Fruit fly (Drosophila melanogaster): Measurements from ENCODE around the gene dmrt99B.
A peak's percentile ranks its signal among the peaks of the same experiment; 100 is the strongest.

Gene dmrt99B

dm6 chr3R:29690539-29690852 lies 1.9 kb upstream of the dmrt99B start (continued):
- TF ChIP-seq Max (GFP tag; optimal IDR thresholded peaks at IDR 0.05) (no peak), TFAM (GFP tag; optimal IDR thresholded peaks at IDR 0.05) (no peak), CG15696 (tag; optimal IDR thresholded peaks at IDR 0.05) (peak; percentile 28), ab (GFP tag; optimal IDR thresholded peaks at IDR 0.05) (no peak), Antp (GFP tag; optimal IDR thresholded peaks at IDR 0.05) (no peak), NK7.1 (GFP tag; optimal IDR thresholded peaks at IDR 0.05) (no peak), Elba2 (GFP tag; optimal IDR thresholded peaks at IDR 0.05) (no peak), pum (GFP tag; optimal IDR thresholded peaks at IDR 0.05) (no peak), D (optimal IDR thresholded peaks at IDR 0.05) (no peak), D (GFP tag; optimal IDR thresholded peaks at IDR 0.05) (peak; percentile 37), bowl (GFP tag; IDR thresholded peaks at IDR 0.05) (no peak), eyg (GFP tag; optimal IDR thresholded peaks at IDR 0.05) (no peak), row (GFP tag; IDR thresholded peaks at IDR 0.05) (peak; percentile 68), dmrt99B (tag; optimal IDR thresholded peaks at IDR 0.05) (peak; percentile 81), CG9437 (GFP tag; optimal IDR thresholded peaks at IDR 0.05) (peak; percentile 20), CG30431 (GFP tag; optimal IDR thresholded peaks at IDR 0.05) (peak; percentile 8), CG6813 (GFP tag; optimal IDR thresholded peaks at IDR 0.05) (peak; percentile 25), nerfin-1 (tag; optimal IDR thresholded peaks at IDR 0.05) (peak; percentile 31), Nf-YA (GFP tag; IDR thresholded peaks at IDR 0.05) (no peak), psq (GFP tag; optimal IDR thresholded peaks at IDR 0.05) (no peak), CG42726 (GFP tag; IDR thresholded peaks at IDR 0.05; ENCODE audit: partially characterized antibody) (no peak), Hey (tag; optimal IDR thresholded peaks at IDR 0.05) (no peak), CG4854 (GFP tag; optimal IDR thresholded peaks at IDR 0.05) (no peak), luna (GFP tag; optimal IDR thresholded peaks at IDR 0.05) (no peak), CG4617 (GFP tag; optimal IDR thresholded peaks at IDR 0.05; ENCODE audit: borderline replicate concordance) (no peak), CG12942 (GFP tag; optimal IDR thresholded peaks at IDR 0.05) (peak; percentile 4), CG12769 (tag; optimal IDR thresholded peaks at IDR 0.05) (no peak), MBD-R2 (GFP tag; IDR thresholded peaks at IDR 0.05) (no peak), Blimp-1 (GFP tag; optimal IDR thresholded peaks at IDR 0.05) (peak; percentile 67), mld (GFP tag; IDR thresholded peaks at IDR 0.05; ENCODE audit: partially characterized antibody) (no peak), CG11093 (GFP tag; IDR thresholded peaks at IDR 0.05) (no peak), Hmx (GFP tag; optimal IDR thresholded peaks at IDR 0.05) (no peak), twi (tag; optimal IDR thresholded peaks at IDR 0.05) (no peak), Dip3 (GFP tag; optimal IDR thresholded peaks at IDR 0.05) (no peak), ase (GFP tag; IDR thresholded peaks at IDR 0.05) (no peak), Vsx1 (GFP tag; optimal IDR thresholded peaks at IDR 0.05) (no peak), p53 (GFP tag; optimal IDR thresholded peaks at IDR 0.05) (no peak), prd (optimal IDR thresholded peaks at IDR 0.05) (no peak), prd (GFP tag; IDR thresholded peaks at IDR 0.05) (peak; percentile 36; the same call in 1 of the 3 replicates), HLH4C (GFP tag; IDR thresholded peaks at IDR 0.05; ENCODE audit: partially characterized antibody) (no peak), PHDP (tag; optimal IDR thresholded peaks at IDR 0.05) (peak; percentile 64), fd96Cb (tag; optimal IDR thresholded peaks at IDR 0.05) (peak; percentile 59), hb (GFP tag; IDR thresholded peaks at IDR 0.05; ENCODE audit: partially characterized antibody) (no peak), Pdp1 (GFP tag; optimal IDR thresholded peaks at IDR 0.05) (peak in 1 of 2 experiments; percentile 11), Sry-δ (GFP tag; optimal IDR thresholded peaks at IDR 0.05) (no peak), CG17328 (GFP tag; IDR thresholded peaks at IDR 0.05) (peak; percentile 43; the same call in 1 of the 2 replicates), cwo (GFP tag; optimal IDR thresholded peaks at IDR 0.05) (no peak), vvl (GFP tag; IDR thresholded peaks at IDR 0.05) (peak; percentile 74), schlank (tag; optimal IDR thresholded peaks at IDR 0.05) (no peak), crc (GFP tag; optimal IDR thresholded peaks at IDR 0.05) (no peak), CG18619 (GFP tag; optimal IDR thresholded peaks at IDR 0.05) (no peak), CG11456 (GFP tag; IDR thresholded peaks at IDR 0.05) (no peak)

Measured in whole organism, embryonic.